Worm (Caenorhabditis elegans): ENCODE measurements around the gene F53C11.9.

DNA sequence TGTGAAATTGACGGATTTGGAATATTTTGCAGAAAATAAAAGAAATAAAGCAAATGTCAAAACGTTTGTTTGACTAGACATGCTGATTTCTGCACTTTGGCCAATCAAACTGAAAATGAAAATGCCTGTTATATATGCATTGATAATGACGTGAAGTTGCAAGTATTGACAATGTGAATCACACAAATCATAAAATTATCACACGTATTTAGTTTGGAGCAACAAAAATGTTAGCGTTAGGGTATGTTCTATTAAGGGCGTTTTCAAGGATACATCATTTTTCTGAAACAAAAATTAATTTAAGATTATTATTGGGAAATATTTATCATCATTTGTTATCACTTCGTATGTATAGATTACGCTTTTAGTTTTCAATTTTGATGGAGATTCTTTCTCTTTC, 26.0 kb upstream of the F53C11.9 start, which contains the start of gene cld-9:
- no peak for TF ChIP-seq skn-1 (tag; optimal IDR thresholded peaks at IDR 0.05)
- TF ChIP-seq pqm-1 (tag; optimal IDR thresholded peaks at IDR 0.05), result peak; percentile 40
- TF ChIP-seq nhr-23 (tag; optimal IDR thresholded peaks at IDR 0.05), result no peak
- no peak for TF ChIP-seq R02D3.7 (tag; optimal IDR thresholded peaks at IDR 0.05)
- TF ChIP-seq lin-15B (tag; optimal IDR thresholded peaks at IDR 0.05), result no peak
- no peak for TF ChIP-seq nhr-237 (tag; optimal IDR thresholded peaks at IDR 0.05)
- no peak for TF ChIP-seq nhr-12 (tag; optimal IDR thresholded peaks at IDR 0.05)
- TF ChIP-seq ceh-9 (tag; optimal IDR thresholded peaks at IDR 0.05), result no peak

Measured in whole organism, L3 larva.